Worm (Caenorhabditis elegans): Measurements from ENCODE around the gene B0303.4.

DNA sequence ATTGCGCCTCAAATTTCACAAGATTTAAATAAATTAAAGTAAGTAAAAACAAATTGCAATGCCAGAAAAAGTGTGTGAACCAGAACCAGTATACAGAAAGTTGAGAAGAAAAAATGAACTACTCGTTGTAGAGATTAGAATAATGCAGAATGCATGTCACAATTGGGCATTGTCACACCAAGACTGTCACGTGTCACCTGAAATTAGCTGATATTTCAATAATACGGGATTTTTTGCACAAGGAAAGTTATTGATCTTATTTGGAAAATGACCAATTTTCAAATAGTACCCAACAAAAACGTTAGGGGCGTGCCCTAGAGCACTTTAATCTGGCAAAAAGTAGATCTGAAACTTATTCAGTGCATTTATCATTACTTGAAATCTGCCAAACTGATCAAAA lies 52.3 kb downstream of the B0303.4 start:
- TF ChIP-seq ztf-29 (GFP tag; IDR thresholded peaks at IDR 0.05): no peak
- no peak for TF ChIP-seq flt-1 (GFP tag; IDR thresholded peaks at IDR 0.05)
- no peak for TF ChIP-seq klf-2 (GFP tag; conservative IDR thresholded peaks at IDR 0.05)
- TF ChIP-seq ztf-23 (GFP tag; IDR thresholded peaks at IDR 0.05): no peak
- TF ChIP-seq cog-1 (tag; optimal IDR thresholded peaks at IDR 0.05): no peak
- TF ChIP-seq ref-1 (GFP tag; conservative IDR thresholded peaks at IDR 0.05): no peak
- TF ChIP-seq tab-1 (GFP tag; IDR thresholded peaks at IDR 0.05): no peak

Data from whole organism, midembryonic.